Fruit fly (Drosophila melanogaster) whole organism, embryonic: Measurements from ENCODE around the gene CG34056.

Experiments used
- CG11723 ChIP-seq: fragments of 200-800 bp; sonication (Bioruptor generic); optimal IDR thresholded peaks from 2 replicates; lab custom pipeline; 2017; ENCODE audit warnings: missing biosample characterization, mild to moderate bottlenecking, missing genetic modification characterization
- CG1603 ChIP-seq: fragments of 200-800 bp; sonication (Bioruptor generic); optimal IDR thresholded peaks from 2 replicates; lab custom pipeline; 2019; ENCODE audit warnings: missing biosample characterization, mild to moderate bottlenecking, missing genetic modification characterization, moderate library complexity
- CG4282 ChIP-seq: fragments of 200-800 bp; sonication (Bioruptor generic); optimal IDR thresholded peaks from 2 replicates; lab custom pipeline; 2016; ENCODE audit warnings: missing biosample characterization, missing genetic modification characterization
- Tbp ChIP-seq: fragments of >200 bp; optimal IDR thresholded peaks from 2 replicates; lab custom pipeline; 2018; ENCODE audit warnings: missing biosample characterization, missing genetic modification characterization
- Usf ChIP-seq: fragments of 200-800 bp; sonication (Bioruptor generic); optimal IDR thresholded peaks from 2 replicates; lab custom pipeline; 2017; ENCODE audit warnings: missing genotype, missing biosample characterization, missing genetic modification characterization
- dati ChIP-seq: fragments of 200-800 bp; sonication (Bioruptor generic); IDR thresholded peaks from 2 replicates; pipeline ENCODE4 v1.3.6; 2022; ENCODE audit warnings: missing biosample characterization, missing genetic modification characterization
- dmrt99B ChIP-seq: fragments of 200-800 bp; sonication (Bioruptor generic); optimal IDR thresholded peaks from 2 replicates; lab custom pipeline; 2018; ENCODE audit warnings: missing biosample characterization, mild to moderate bottlenecking, missing genetic modification characterization, moderate library complexity
- fd64A ChIP-seq: fragments of 200-800 bp; sonication (Bioruptor generic); optimal IDR thresholded peaks from 3 replicates; lab custom pipeline; 2018; ENCODE audit warnings: missing biosample characterization, mild to moderate bottlenecking, missing genetic modification characterization
- nerfin-1 ChIP-seq: fragments of 200-800 bp; sonication (Bioruptor generic); optimal IDR thresholded peaks from 3 replicates; lab custom pipeline; 2019; ENCODE audit warnings: missing biosample characterization, mild to moderate bottlenecking, missing genetic modification characterization, moderate library complexity
- usp ChIP-seq: fragments of >200 bp; optimal IDR thresholded peaks from 2 replicates; lab custom pipeline; 2017; ENCODE audit warnings: missing biosample characterization, missing genetic modification characterization

- TF ChIP-seq CG1603 (tag; lab: Kevin White, UChicago) = peak; percentile 92
- no peak for TF ChIP-seq dati (GFP tag; lab: Robert Waterston, UW)
- TF ChIP-seq Usf (GFP tag; lab: Kevin White, UChicago) = peak; percentile 38
- peak; percentile 38 for TF ChIP-seq fd64A (GFP tag; lab: Kevin White, UChicago)
- TF ChIP-seq CG4282 (GFP tag; lab: Kevin White, UChicago) = no peak
- TF ChIP-seq CG11723 = peak; percentile 10
- no peak for TF ChIP-seq usp
- TF ChIP-seq Tbp (GFP tag; lab: Kevin White, UChicago) = no peak
- TF ChIP-seq dmrt99B = peak; percentile 60
- TF ChIP-seq nerfin-1 (tag; lab: Kevin White, UChicago) = no peak
Observed at dm6 chr3L:904364-904763, 8.6 kb downstream of the CG34056 start.
